Worm (Caenorhabditis elegans): ENCODE data around the gene Y62H9A.8.

Y62H9A.8 gene

ce11 chrX:11879871-11880270 lies 12.4 kb downstream of the Y62H9A.8 start, which contains the start of the genes Y62H9A.3 and Y62H9A.4:
Gene Y62H9A.3, minus strand, starts transcription at chrX:11879971.
Gene Y62H9A.4, plus strand, starts transcription at chrX:11880126.
- TF ChIP-seq ahr-1 (tag; optimal IDR thresholded peaks at IDR 0.05), result no peak
- no peak for TF ChIP-seq tbx-2 (tag; optimal IDR thresholded peaks at IDR 0.05)
- no peak for TF ChIP-seq ceh-6 (GFP tag; optimal IDR thresholded peaks at IDR 0.05)
- TF ChIP-seq C38D4.7 (GFP tag; optimal IDR thresholded peaks at IDR 0.05), result no peak
- no peak for TF ChIP-seq nhr-11 (tag; optimal IDR thresholded peaks at IDR 0.05)
- no peak for TF ChIP-seq pag-3 (tag; optimal IDR thresholded peaks at IDR 0.05; ENCODE audit: borderline replicate concordance)
- TF ChIP-seq fkh-6 (tag; optimal IDR thresholded peaks at IDR 0.05), result no peak
- no peak for TF ChIP-seq che-1 (tag; optimal IDR thresholded peaks at IDR 0.05)
- no peak for TF ChIP-seq sox-4 (tag; optimal IDR thresholded peaks at IDR 0.05)
- TF ChIP-seq zip-5 (tag; optimal IDR thresholded peaks at IDR 0.05), result no peak
- TF ChIP-seq nhr-232 (tag; optimal IDR thresholded peaks at IDR 0.05), result no peak
- no peak for TF ChIP-seq ceh-24 (tag; optimal IDR thresholded peaks at IDR 0.05)
- no peak for TF ChIP-seq ceh-19 (GFP tag; optimal IDR thresholded peaks at IDR 0.05)
- no peak for TF ChIP-seq F13H6.1 (tag; optimal IDR thresholded peaks at IDR 0.05)
- no peak for TF ChIP-seq hlh-8 (tag; optimal IDR thresholded peaks at IDR 0.05)
- no peak for TF ChIP-seq K09A11.1 (tag; optimal IDR thresholded peaks at IDR 0.05; ENCODE audit: insufficient read depth)
- TF ChIP-seq tbx-7 (tag; optimal IDR thresholded peaks at IDR 0.05), result no peak
- TF ChIP-seq unc-55 (GFP tag; optimal IDR thresholded peaks at IDR 0.05), result no peak
- no peak for TF ChIP-seq pqm-1 (tag; optimal IDR thresholded peaks at IDR 0.05)

- TF ChIP-seq unc-3 (GFP tag; conservative IDR thresholded peaks at IDR 0.05) (no peak), unc-3 (tag; optimal IDR thresholded peaks at IDR 0.05) (no peak), nhr-232 (tag; optimal IDR thresholded peaks at IDR 0.05) (no peak), hlh-15 (tag; optimal IDR thresholded peaks at IDR 0.05) (no peak), ceh-45 (GFP tag; IDR thresholded peaks at IDR 0.05) (no peak), nfya-1 (tag; optimal IDR thresholded peaks at IDR 0.05) (no peak), pat-9 (tag; optimal IDR thresholded peaks at IDR 0.05) (no peak), ceh-31 (tag; optimal IDR thresholded peaks at IDR 0.05) (no peak), rnt-1 (tag; optimal IDR thresholded peaks at IDR 0.05) (no peak), ets-4 (tag; optimal IDR thresholded peaks at IDR 0.05) (no peak), gmeb-2 (tag; optimal IDR thresholded peaks at IDR 0.05) (no peak), pha-4 (tag; optimal IDR thresholded peaks at IDR 0.05) (no peak), madf-2 (tag; optimal IDR thresholded peaks at IDR 0.05) (no peak), ceh-6 (GFP tag; optimal IDR thresholded peaks at IDR 0.05) (no peak), C08G9.2 (tag; optimal IDR thresholded peaks at IDR 0.05) (no peak), ceh-24 (tag; optimal IDR thresholded peaks at IDR 0.05) (no peak)
Observed at ce11 chrX:11878109-11878508, 14.1 kb downstream of the Y62H9A.8 start, which contains the start of gene Y62H9A.2. Gene Y62H9A.2, minus strand, starts transcription at chrX:11878209.

- no peak for TF ChIP-seq F13H6.1 (tag; optimal IDR thresholded peaks at IDR 0.05)
- no peak for TF ChIP-seq hlh-13 (GFP tag; optimal IDR thresholded peaks at IDR 0.05)
- no peak for TF ChIP-seq ceh-34 (tag; optimal IDR thresholded peaks at IDR 0.05)
- TF ChIP-seq sox-4 (tag; optimal IDR thresholded peaks at IDR 0.05), result no peak
- no peak for TF ChIP-seq unc-3 (GFP tag; conservative IDR thresholded peaks at IDR 0.05)
- TF ChIP-seq unc-3 (tag; optimal IDR thresholded peaks at IDR 0.05), result no peak
- TF ChIP-seq dve-1 (tag; optimal IDR thresholded peaks at IDR 0.05), result no peak
- TF ChIP-seq Y22D7AL.16 (tag; optimal IDR thresholded peaks at IDR 0.05), result no peak
- no peak for TF ChIP-seq fkh-6 (tag; optimal IDR thresholded peaks at IDR 0.05)
Observed at ce11 chrX:11875260-11875659, 17.0 kb downstream of the Y62H9A.8 start, which contains the start of gene Y62H9A.1. Gene Y62H9A.1, plus strand, starts transcription at chrX:11875541.

- TF ChIP-seq F13H6.1 (tag; optimal IDR thresholded peaks at IDR 0.05) (no peak), ceh-45 (GFP tag; IDR thresholded peaks at IDR 0.05) (no peak), dve-1 (tag; optimal IDR thresholded peaks at IDR 0.05) (no peak), gmeb-2 (tag; optimal IDR thresholded peaks at IDR 0.05) (no peak), che-1 (tag; optimal IDR thresholded peaks at IDR 0.05) (no peak), pha-2 (tag; optimal IDR thresholded peaks at IDR 0.05) (no peak), T23F11.4 (GFP tag; optimal IDR thresholded peaks at IDR 0.05) (no peak), dmd-4 (tag; optimal IDR thresholded peaks at IDR 0.05; ENCODE audit: borderline replicate concordance) (no peak), mec-3 (tag; optimal IDR thresholded peaks at IDR 0.05; ENCODE audit: borderline replicate concordance) (no peak)
Observed at ce11 chrX:11872210-11872609, 20.0 kb downstream of the Y62H9A.8 start.

Data from whole organism, late embryonic.